Fruit fly (Drosophila melanogaster) whole organism: ENCODE data around the gene CG14383.

Experiments used
- CG8478 ChIP-seq: fragments of >200 bp; optimal IDR thresholded peaks from 2 replicates; lab custom pipeline; 2018; ENCODE audit warnings: inconsistent platforms
- Dll ChIP-seq: fragments of >200 bp; optimal IDR thresholded peaks from 2 replicates; lab custom pipeline; 2017
- EcR ChIP-seq, 2 experiments: fragments of >200 bp; optimal IDR thresholded peaks; 2 replicates each; lab custom pipeline; 2017; ENCODE audit warnings: missing biosample characterization in 2 of 2, missing genetic modification characterization in 2 of 2, missing genetic modification reagents in 2 of 2
- pan ChIP-seq: fragments of >200 bp; optimal IDR thresholded peaks from 2 replicates; lab custom pipeline; 2017
- psq ChIP-seq: fragments of >200 bp; optimal IDR thresholded peaks from 2 replicates; lab custom pipeline; 2017
- usp ChIP-seq: fragments of >200 bp; optimal IDR thresholded peaks from 2 replicates; lab custom pipeline; 2017; ENCODE audit warnings: missing biosample characterization, missing genetic modification characterization, mixed read lengths

CG14383 gene

dm6 chr3R:12995047-12995446, 6.7 kb upstream of the CG14383 start, which contains the start of gene yellow-f2:
Gene yellow-f2 (minus strand): TSS chr3R:12995147.
- TF ChIP-seq pan (no peak), EcR (GFP tag; optimal IDR thresholded peaks at IDR 0.05; lab: Kevin White, UChicago) (no peak), usp (GFP tag; lab: Kevin White, UChicago) (no peak), psq (lab: Kevin White, UChicago) (no peak), CG8478 (no peak), Dll (lab: Kevin White, UChicago) (no peak)

dm6 chr3R:12993018-12993417, 4.7 kb upstream of the CG14383 start, which contains the start of gene yellow-f:
Gene yellow-f (minus strand): TSS chr3R:12993201.
- TF ChIP-seq pan, result no peak
- TF ChIP-seq EcR (GFP tag; optimal IDR thresholded peaks at IDR 0.05; lab: Kevin White, UChicago), result no peak
- no peak for TF ChIP-seq usp (GFP tag; lab: Kevin White, UChicago)
- no peak for TF ChIP-seq Dll (lab: Kevin White, UChicago)
- no peak for TF ChIP-seq psq (lab: Kevin White, UChicago)
- no peak for TF ChIP-seq CG8478

DNA sequence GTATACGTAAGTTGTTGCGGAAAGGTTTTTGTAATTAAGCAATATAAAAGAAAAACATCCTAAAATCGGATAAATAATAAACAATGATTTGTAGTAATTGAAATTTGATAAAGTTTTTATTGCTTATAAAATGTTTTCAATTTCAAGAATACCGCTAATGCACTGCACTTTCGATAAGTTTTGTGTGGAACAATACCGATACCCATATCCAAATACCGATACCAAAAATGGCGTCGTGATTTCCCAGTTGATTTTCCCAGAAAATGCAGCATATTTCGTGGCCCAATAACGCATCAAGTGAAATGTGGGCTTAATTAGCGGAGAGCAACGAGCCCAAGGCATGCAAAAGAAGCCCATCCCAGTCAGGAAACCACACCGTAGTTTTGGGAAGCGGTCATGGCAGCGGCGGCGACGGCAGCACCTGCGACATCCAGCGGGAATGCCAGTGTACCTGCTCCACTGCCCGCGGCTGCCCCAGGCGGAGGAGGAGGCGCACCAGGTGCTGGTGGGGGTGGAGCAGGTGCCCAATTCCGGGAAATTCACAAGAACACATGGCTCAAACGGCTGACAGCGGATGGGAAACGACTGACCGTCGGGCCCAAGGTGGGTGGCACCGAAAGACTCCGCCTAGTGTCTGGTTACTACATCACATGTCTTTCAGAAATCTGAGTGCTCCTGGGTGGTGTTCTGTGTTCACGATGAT, 2.3 kb downstream of the CG14383 start, which contains the start of gene CG31342:
CG31342 (plus strand) TSS at position 214 of the 703 bp plus-strand sequence.
- TF ChIP-seq pan (no peak), Dll (lab: Kevin White, UChicago) (no peak), psq (lab: Kevin White, UChicago) (no peak), EcR (GFP tag; optimal IDR thresholded peaks at IDR 0.05; lab: Kevin White, UChicago) (no peak), usp (GFP tag; lab: Kevin White, UChicago) (no peak), CG8478 (no peak)

DNA sequence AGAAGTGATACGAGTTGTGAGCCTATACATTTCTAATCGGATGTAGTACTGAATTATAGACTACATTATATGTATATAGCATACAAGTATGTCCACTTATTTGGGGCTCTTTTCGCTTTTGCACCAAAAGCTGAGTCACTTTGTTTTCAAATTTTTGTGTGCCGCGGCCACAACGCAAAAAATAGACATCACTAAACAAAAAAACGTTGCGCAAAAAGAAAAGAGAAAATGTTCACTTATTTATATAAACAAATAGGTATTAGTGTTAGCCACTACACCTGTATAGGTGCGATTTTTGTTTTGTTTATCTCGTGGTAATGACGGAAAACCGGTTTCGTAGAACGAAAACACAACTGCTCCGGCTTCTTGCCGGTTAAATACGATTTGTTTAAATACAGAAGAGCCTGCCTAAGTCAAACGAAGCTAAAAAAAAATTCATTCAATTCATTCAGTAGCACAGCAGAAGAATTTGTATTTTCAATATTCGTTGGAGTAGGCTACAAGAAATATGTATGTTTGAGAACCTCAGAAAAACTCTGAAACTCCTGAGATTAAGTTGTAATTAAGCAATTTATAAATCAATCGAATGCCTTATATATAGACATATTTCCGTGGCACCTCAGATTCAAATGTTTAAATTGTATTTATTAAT, 5.2 kb downstream of the CG14383 start:
- TF ChIP-seq pan (peak; percentile 14), psq (lab: Kevin White, UChicago) (no peak)

DNA sequence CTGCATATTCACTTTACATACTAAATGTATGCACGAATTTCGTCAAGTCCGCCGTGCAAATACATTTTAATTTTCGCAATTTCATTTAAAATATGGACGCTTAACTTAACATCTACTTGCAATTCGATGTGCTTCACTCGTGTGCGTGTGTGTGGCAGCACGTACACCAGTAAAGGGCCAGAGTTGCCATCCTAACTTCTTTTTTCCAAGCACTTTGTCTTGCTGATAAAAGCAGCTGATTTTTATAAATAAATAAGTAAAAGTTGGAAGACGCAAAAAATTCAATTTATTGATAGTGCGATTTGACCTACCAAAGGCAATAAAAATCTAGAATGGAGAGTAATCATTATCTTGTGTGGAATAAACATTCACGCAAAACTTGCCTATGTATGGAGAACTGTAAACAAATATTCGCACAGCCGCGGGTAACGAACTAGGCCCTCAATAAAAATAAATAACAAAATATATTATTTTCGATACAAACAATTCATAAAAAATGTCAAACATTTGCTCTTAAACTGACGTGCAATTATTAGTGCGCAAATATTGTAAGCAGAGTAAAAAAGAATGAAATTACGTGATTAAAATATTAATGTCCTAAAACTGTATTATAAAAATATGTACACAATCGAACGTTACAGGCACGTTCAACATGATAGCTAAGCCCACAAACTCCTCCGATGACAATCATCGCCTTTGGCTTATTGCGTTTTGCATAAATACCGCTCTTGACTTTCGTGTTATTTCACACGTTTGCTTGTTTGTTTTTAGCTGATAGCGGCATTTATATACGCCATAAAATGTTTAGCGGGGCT, 5.9 kb downstream of the CG14383 start:
- peak; percentile 5 for TF ChIP-seq CG8478
- TF ChIP-seq Dll (lab: Kevin White, UChicago), result no peak

- TF ChIP-seq EcR (GFP tag; optimal IDR thresholded peaks at IDR 0.05; lab: Kevin White, UChicago) (peak; percentile 35 to 64), pan (no peak)
These were observed 6.8 kb downstream of the CG14383 start for dm6 chr3R:12981334-12982166.

dm6 chr3R:12980628-12981219, 7.6 kb downstream of the CG14383 start, which contains the start of gene Paip2:
Gene Paip2 (plus strand): TSS chr3R:12980792.
- no peak for TF ChIP-seq CG8478
- no peak for TF ChIP-seq Dll (lab: Kevin White, UChicago)
- TF ChIP-seq usp (GFP tag; lab: Kevin White, UChicago), result no peak
- TF ChIP-seq pan, result no peak
- no peak for TF ChIP-seq psq (lab: Kevin White, UChicago)
- TF ChIP-seq EcR (GFP tag; optimal IDR thresholded peaks at IDR 0.05; lab: Kevin White, UChicago), result no peak

- TF ChIP-seq CG8478 (no peak), pan (no peak), Dll (lab: Kevin White, UChicago) (no peak), EcR (GFP tag; optimal IDR thresholded peaks at IDR 0.05; lab: Kevin White, UChicago) (no peak)
These were observed 10.8 kb downstream of the CG14383 start, which contains the start of the genes CG7381 and CG7091 for dm6 chr3R:12977371-12978050. Gene CG7381 (minus strand): TSS chr3R:12977471. Gene CG7091 (plus strand): TSS chr3R:12978000.

DNA sequence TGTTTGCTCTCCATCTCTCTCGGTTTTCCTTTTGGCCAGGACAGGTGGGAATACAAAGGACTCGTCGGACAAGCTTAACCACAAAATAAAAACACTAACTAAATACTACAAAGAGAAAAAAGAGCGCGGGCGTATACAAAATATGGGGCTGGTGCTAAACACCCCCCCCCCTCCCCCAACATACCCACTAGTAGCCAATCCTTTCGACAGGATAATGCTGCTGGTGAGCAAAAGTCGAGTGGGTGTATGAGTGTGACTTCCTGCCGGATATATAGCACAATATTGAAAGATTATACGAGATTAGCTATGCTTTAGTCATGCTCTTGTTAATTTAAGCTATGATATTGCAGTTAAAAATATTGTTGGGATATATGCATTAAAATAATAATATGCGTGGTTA, 13.1 kb downstream of the CG14383 start:
- TF ChIP-seq psq (lab: Kevin White, UChicago) (no peak), pan (no peak), CG8478 (no peak), Dll (lab: Kevin White, UChicago) (no peak), EcR (GFP tag; optimal IDR thresholded peaks at IDR 0.05; lab: Kevin White, UChicago) (no peak), usp (GFP tag; lab: Kevin White, UChicago) (no peak)

dm6 chr3R:12974447-12974846, 13.9 kb downstream of the CG14383 start:
- TF ChIP-seq psq (lab: Kevin White, UChicago) (no peak), pan (no peak), Dll (lab: Kevin White, UChicago) (no peak), usp (GFP tag; lab: Kevin White, UChicago) (no peak), CG8478 (no peak), EcR (GFP tag; optimal IDR thresholded peaks at IDR 0.05; lab: Kevin White, UChicago) (no peak)
